Fruit fly (Drosophila melanogaster) whole organism, embryonic: Measurements from ENCODE around the gene CG32599.

Experiments
- ATbp ChIP-seq: fragments of 200-800 bp; sonication (Bioruptor generic); optimal IDR thresholded peaks from 2 replicates; lab custom pipeline; 2017; ENCODE audit warnings: missing biosample characterization, mild to moderate bottlenecking, missing genetic modification characterization, missing genetic modification reagents
- Atf-2 ChIP-seq: fragments of 200-800 bp; sonication (Bioruptor generic); optimal IDR thresholded peaks from 2 replicates; lab custom pipeline; 2016; ENCODE audit warnings: missing biosample characterization, missing genetic modification characterization
- Bdp1 ChIP-seq: fragments of 200-800 bp; sonication (Bioruptor generic); optimal IDR thresholded peaks from 3 replicates; lab custom pipeline; 2016; ENCODE audit warnings: missing biosample characterization, missing genetic modification characterization
- CG10209 ChIP-seq: fragments of 200-800 bp; sonication (Bioruptor generic); optimal IDR thresholded peaks from 3 replicates; lab custom pipeline; 2017; ENCODE audit warnings: missing biosample characterization, mild to moderate bottlenecking, missing genetic modification characterization, missing genetic modification reagents
- CG10321 ChIP-seq: fragments of 200-800 bp; sonication (Bioruptor generic); IDR thresholded peaks from 2 replicates; pipeline ENCODE4 v1.3.6; 2022; ENCODE audit warnings: missing biosample characterization, missing genetic modification characterization
- CG10431 ChIP-seq: fragments of 200-800 bp; sonication (Bioruptor generic); optimal IDR thresholded peaks from 3 replicates; lab custom pipeline; 2018; ENCODE audit warnings: missing biosample characterization, mild to moderate bottlenecking, missing genetic modification characterization
- CG12155 ChIP-seq: fragments of 200-800 bp; sonication (Bioruptor generic); optimal IDR thresholded peaks from 3 replicates; lab custom pipeline; 2016; ENCODE audit warnings: missing biosample characterization, missing genetic modification characterization
- CG1233 ChIP-seq: fragments of 200-800 bp; sonication (Bioruptor generic); optimal IDR thresholded peaks from 4 replicates; lab custom pipeline; 2018; ENCODE audit warnings: missing biosample characterization, mild to moderate bottlenecking, missing genetic modification characterization
- CG12744 ChIP-seq: fragments of 200-800 bp; sonication (Bioruptor generic); optimal IDR thresholded peaks from 2 replicates; lab custom pipeline; 2016; ENCODE audit warnings: missing biosample characterization, missing genetic modification characterization
- CG14014 ChIP-seq: fragments of 200-800 bp; sonication (Bioruptor generic); IDR thresholded peaks from 2 replicates; pipeline ENCODE4 v1.3.6; 2022; ENCODE audit warnings: missing biosample characterization, missing genetic modification characterization
- CG14710 ChIP-seq: fragments of 200-800 bp; sonication (Bioruptor generic); optimal IDR thresholded peaks from 3 replicates; lab custom pipeline; 2019; ENCODE audit warnings: missing biosample characterization, mild to moderate bottlenecking, missing genetic modification characterization, moderate library complexity
- CG15479 ChIP-seq: fragments of 200-800 bp; sonication (Bioruptor generic); optimal IDR thresholded peaks from 3 replicates; lab custom pipeline; 2019; ENCODE audit warnings: missing biosample characterization, mild to moderate bottlenecking, missing genetic modification characterization, moderate library complexity
- CG1602 ChIP-seq: fragments of 200-800 bp; sonication (Bioruptor generic); optimal IDR thresholded peaks from 3 replicates; lab custom pipeline; 2016; ENCODE audit warnings: missing biosample characterization, missing genetic modification characterization
- CG1792 ChIP-seq: fragments of 200-800 bp; sonication (Bioruptor generic); optimal IDR thresholded peaks from 2 replicates; lab custom pipeline; 2016; ENCODE audit warnings: missing biosample characterization, missing genetic modification characterization
- CG18599 ChIP-seq: fragments of 200-800 bp; sonication (Bioruptor generic); optimal IDR thresholded peaks from 3 replicates; lab custom pipeline; 2017; ENCODE audit warnings: missing biosample characterization, missing genetic modification characterization, mild to moderate bottlenecking, moderate library complexity, missing genetic modification reagents
- CG4404 ChIP-seq: fragments of 200-800 bp; sonication (Bioruptor generic); IDR thresholded peaks from 2 replicates; pipeline ENCODE4 v1.3.6; 2022; ENCODE audit warnings: missing biosample characterization, missing genetic modification characterization
- CG6175 ChIP-seq: fragments of 200-800 bp; sonication (Bioruptor generic); IDR thresholded peaks from 3 replicates; pipeline ENCODE4 v1.3.6; 2022; ENCODE audit warnings: missing biosample characterization, missing genetic modification characterization
- CG6683 ChIP-seq: fragments of 200-800 bp; sonication (Bioruptor generic); optimal IDR thresholded peaks from 2 replicates; lab custom pipeline; 2017; ENCODE audit warnings: missing biosample characterization, mild to moderate bottlenecking, missing genetic modification characterization, missing genetic modification reagents
- CG7786 ChIP-seq: fragments of 200-800 bp; sonication (Bioruptor generic); optimal IDR thresholded peaks from 2 replicates; lab custom pipeline; 2016; ENCODE audit warnings: missing biosample characterization, missing genetic modification characterization
- CG8388 ChIP-seq: fragments of 200-800 bp; sonication (Bioruptor generic); optimal IDR thresholded peaks from 2 replicates; lab custom pipeline; 2019; ENCODE audit warnings: missing biosample characterization, mild to moderate bottlenecking, missing genetic modification characterization, moderate library complexity
- CG9932 ChIP-seq: fragments of 200-800 bp; sonication (Bioruptor generic); IDR thresholded peaks from 2 replicates; pipeline ENCODE4 v1.3.6; 2022; ENCODE audit warnings: missing biosample characterization, missing genetic modification characterization
- Dbx ChIP-seq: fragments of 200-800 bp; sonication (Bioruptor generic); IDR thresholded peaks from 3 replicates; pipeline ENCODE4 v1.3.6; 2022; ENCODE audit warnings: missing biosample characterization, missing genetic modification characterization
- Ets65A ChIP-seq: fragments of 200-800 bp; sonication (Bioruptor generic); peaks from one replicate; lab custom pipeline; 2016; ENCODE audit warnings: missing biosample characterization, missing genetic modification characterization
- Ets97D ChIP-seq: fragments of 200-800 bp; sonication (Bioruptor generic); optimal IDR thresholded peaks from 3 replicates; lab custom pipeline; 2016; ENCODE audit warnings: missing biosample characterization, missing genetic modification characterization
- Nf-YB ChIP-seq: fragments of 200-800 bp; sonication (Bioruptor generic); optimal IDR thresholded peaks from 3 replicates; lab custom pipeline; 2019; ENCODE audit warnings: missing biosample characterization, mild to moderate bottlenecking, missing genetic modification characterization, moderate library complexity
- Ssrp ChIP-seq: fragments of 200-800 bp; sonication (Bioruptor generic); optimal IDR thresholded peaks from 2 replicates; lab custom pipeline; 2018; ENCODE audit warnings: missing biosample characterization, mild to moderate bottlenecking, missing genetic modification characterization, moderate library complexity
- Stat92E ChIP-seq, 3 experiments: fragments of >200 bp in 2 of 3; fragments of 200-800 bp in 1 of 3; sonication (Bioruptor generic) in 1 of 3; optimal IDR thresholded peaks; 2 replicates each; lab custom pipeline; 2017 to 2019; ENCODE audit warnings: missing biosample characterization in 3 of 3, missing genetic modification characterization in 3 of 3, mild to moderate bottlenecking in 1 of 3, moderate library complexity in 1 of 3
- ara ChIP-seq: fragments of 200-800 bp; sonication (Bioruptor generic); IDR thresholded peaks from 2 replicates; pipeline ENCODE4 v1.3.6; 2022; ENCODE audit warnings: missing biosample characterization, missing genetic modification characterization
- caup ChIP-seq: fragments of 200-800 bp; sonication (Bioruptor generic); optimal IDR thresholded peaks from 3 replicates; lab custom pipeline; 2017; ENCODE audit warnings: missing biosample characterization, mild to moderate bottlenecking, missing genetic modification characterization, moderate library complexity; ENCODE audit not compliant: severe bottlenecking
- cwo ChIP-seq: fragments of 200-800 bp; sonication (Bioruptor generic); optimal IDR thresholded peaks from 3 replicates; lab custom pipeline; 2017; ENCODE audit warnings: missing biosample characterization, missing genetic modification characterization, mild to moderate bottlenecking, moderate library complexity, missing genetic modification reagents
- disco-r ChIP-seq: fragments of 200-800 bp; sonication (Bioruptor generic); optimal IDR thresholded peaks from 2 replicates; lab custom pipeline; 2016; ENCODE audit warnings: missing biosample characterization, missing genetic modification characterization
- emc ChIP-seq: fragments of 200-800 bp; sonication (Bioruptor generic); optimal IDR thresholded peaks from 2 replicates; lab custom pipeline; 2016; ENCODE audit warnings: missing biosample characterization, missing genetic modification characterization
- gro ChIP-seq: fragments of 200-800 bp; sonication (Bioruptor generic); optimal IDR thresholded peaks from 2 replicates; lab custom pipeline; 2016; ENCODE audit warnings: missing biosample characterization, missing genetic modification characterization
- gsb-n ChIP-seq: fragments of 200-800 bp; sonication (Bioruptor generic); optimal IDR thresholded peaks from 3 replicates; lab custom pipeline; 2018; ENCODE audit warnings: missing biosample characterization, mild to moderate bottlenecking, missing genetic modification characterization
- hbn ChIP-seq: fragments of 200-800 bp; sonication (Bioruptor generic); IDR thresholded peaks from 2 replicates; pipeline ENCODE4 v1.3.6; 2022; ENCODE audit warnings: missing biosample characterization, missing genetic modification characterization; ENCODE audit not compliant: partially characterized antibody
- jing ChIP-seq: fragments of 200-800 bp; sonication (Bioruptor generic); optimal IDR thresholded peaks from 2 replicates; lab custom pipeline; 2018; ENCODE audit warnings: missing biosample characterization, mild to moderate bottlenecking, missing genetic modification characterization
- ken ChIP-seq: fragments of 200-800 bp; sonication (Bioruptor generic); IDR thresholded peaks from 3 replicates; pipeline ENCODE4 v1.3.6; 2022; ENCODE audit warnings: missing biosample characterization, missing genetic modification characterization
- knrl ChIP-seq: fragments of 200-800 bp; sonication (Bioruptor generic); IDR thresholded peaks from 3 replicates; pipeline ENCODE4 v1.3.6; 2022; ENCODE audit warnings: missing biosample characterization, missing genetic modification characterization; ENCODE audit not compliant: partially characterized antibody
- mam ChIP-seq: fragments of 200-800 bp; sonication (Bioruptor generic); optimal IDR thresholded peaks from 3 replicates; lab custom pipeline; 2016; ENCODE audit warnings: missing biosample characterization, missing genetic modification characterization
- nerfin-1 ChIP-seq: fragments of 200-800 bp; sonication (Bioruptor generic); optimal IDR thresholded peaks from 3 replicates; lab custom pipeline; 2019; ENCODE audit warnings: missing biosample characterization, mild to moderate bottlenecking, missing genetic modification characterization, moderate library complexity
- nerfin-2 ChIP-seq: fragments of 200-800 bp; sonication (Bioruptor generic); IDR thresholded peaks from 2 replicates; pipeline ENCODE4 v1.3.6; 2022; ENCODE audit warnings: missing biosample characterization, missing genetic modification characterization; ENCODE audit not compliant: partially characterized antibody
- nom ChIP-seq: fragments of 200-800 bp; sonication (Bioruptor generic); optimal IDR thresholded peaks from 2 replicates; lab custom pipeline; 2017; ENCODE audit warnings: missing biosample characterization, missing genetic modification characterization, mild to moderate bottlenecking, moderate library complexity, missing genetic modification reagents
- peb ChIP-seq: fragments of 200-800 bp; sonication (Bioruptor generic); IDR thresholded peaks from 2 replicates; pipeline ENCODE4 v1.3.6; 2022; ENCODE audit warnings: missing biosample characterization, missing genetic modification characterization
- row ChIP-seq: fragments of 200-800 bp; sonication (Bioruptor generic); IDR thresholded peaks from 3 replicates; pipeline ENCODE4 v1.3.6; 2022; ENCODE audit warnings: missing biosample characterization, missing genetic modification characterization
- sc ChIP-seq, 3 experiments: fragments of >200 bp in 2 of 3; fragments of 200-800 bp in 1 of 3; sonication (Bioruptor generic) in 1 of 3; optimal IDR thresholded peaks; 2 replicates in 2 of 3; 3 replicates in 1 of 3; lab custom pipeline; 2017; ENCODE audit warnings: mild to moderate bottlenecking in 1 of 3, missing biosample characterization in 1 of 3, missing genetic modification characterization in 1 of 3, missing genetic modification reagents in 1 of 3
- slou ChIP-seq: fragments of 200-800 bp; sonication (Bioruptor generic); optimal IDR thresholded peaks from 3 replicates; lab custom pipeline; 2016; ENCODE audit warnings: missing biosample characterization, missing genetic modification characterization
- sna ChIP-seq: fragments of 200-800 bp; sonication (Bioruptor generic); IDR thresholded peaks from 2 replicates; pipeline ENCODE4 v1.3.6; 2022; ENCODE audit warnings: missing biosample characterization, missing genetic modification characterization; ENCODE audit not compliant: partially characterized antibody
- toy ChIP-seq: fragments of 200-800 bp; sonication (Bioruptor generic); IDR thresholded peaks from 2 replicates; pipeline ENCODE4 v1.3.6; 2022; ENCODE audit warnings: missing biosample characterization, missing genetic modification characterization
- zfh2 ChIP-seq: fragments of 200-800 bp; sonication (Bioruptor generic); optimal IDR thresholded peaks from 2 replicates; lab custom pipeline; 2016; ENCODE audit warnings: missing biosample characterization, missing genetic modification characterization

Gene CG32599

dm6 chrX:14237873-14238394 is 5.6 kb upstream of the CG32599 start, which contains the start of the genes Fbxl4 and Dus2 (continued):
- peak; percentile 99 for TF ChIP-seq CG1792 (GFP tag; lab: Kevin White, UChicago)
- peak; percentile 94 for TF ChIP-seq CG9932
- peak; percentile 75 for TF ChIP-seq CG6683 (GFP tag; lab: Kevin White, UChicago)
- TF ChIP-seq nerfin-2 (GFP tag; lab: Robert Waterston, UW): no peak
- TF ChIP-seq knrl (GFP tag; lab: Robert Waterston, UW): peak; percentile 69; the same call in 2 of the 3 replicates
- TF ChIP-seq mam: peak; percentile 92
- TF ChIP-seq CG1602 (GFP tag; lab: Kevin White, UChicago): peak; percentile 94
- TF ChIP-seq CG6175 (GFP tag; lab: Robert Waterston, UW): peak; percentile 79
- peak; percentile 87 for TF ChIP-seq caup (GFP tag; lab: Kevin White, UChicago)
- peak; percentile 96 for TF ChIP-seq ken
- TF ChIP-seq CG14710 (tag; lab: Kevin White, UChicago): peak; percentile 94
- peak; percentile 77 for TF ChIP-seq ATbp
- peak; percentile 66 for TF ChIP-seq CG10431 (GFP tag; lab: Kevin White, UChicago)
- peak; percentile 88 for TF ChIP-seq CG14014 (GFP tag; lab: Robert Waterston, UW)
- TF ChIP-seq CG18599 (GFP tag; lab: Kevin White, UChicago): peak; percentile 91
- TF ChIP-seq toy: peak; percentile 74
- TF ChIP-seq hbn: no peak
- peak; percentile 79 for TF ChIP-seq cwo (GFP tag; lab: Kevin White, UChicago)
- no peak for TF ChIP-seq CG15479 (GFP tag; lab: Kevin White, UChicago)
- TF ChIP-seq peb (GFP tag; lab: Robert Waterston, UW): peak; percentile 79
- TF ChIP-seq Ets65A (GFP tag; lab: Kevin White, UChicago): peak; percentile 99
- TF ChIP-seq nom: peak; percentile 66
- TF ChIP-seq CG12155 (GFP tag; lab: Kevin White, UChicago): peak; percentile 90
- no peak for TF ChIP-seq Stat92E (GFP tag; optimal IDR thresholded peaks at IDR 0.05; lab: Kevin White, UChicago)
- peak; percentile 92 for TF ChIP-seq ara
- TF ChIP-seq disco-r (GFP tag; lab: Kevin White, UChicago): peak; percentile 81
- peak; percentile 80 for TF ChIP-seq Ets97D (GFP tag; lab: Kevin White, UChicago)
- no peak for TF ChIP-seq sc (optimal IDR thresholded peaks at IDR 0.05; lab: Kevin White, UChicago)
- peak; percentile 86 for TF ChIP-seq sc (GFP tag; optimal IDR thresholded peaks at IDR 0.05; lab: Kevin White, UChicago)
- peak; percentile 96 for TF ChIP-seq row (GFP tag; lab: Robert Waterston, UW)
- TF ChIP-seq CG10321: peak; percentile 62
- peak; percentile 81 for TF ChIP-seq Bdp1 (GFP tag; lab: Kevin White, UChicago)
- TF ChIP-seq CG7786 (GFP tag; lab: Kevin White, UChicago): peak; percentile 86
- TF ChIP-seq CG12744 (GFP tag; lab: Kevin White, UChicago): peak; percentile 87
- peak; percentile 89 for TF ChIP-seq CG1233 (GFP tag; lab: Kevin White, UChicago)
- peak; percentile 75 for TF ChIP-seq gsb-n (tag; lab: Kevin White, UChicago)
- TF ChIP-seq Dbx (GFP tag; lab: Robert Waterston, UW): peak; percentile 93
- TF ChIP-seq CG8388 (GFP tag; lab: Kevin White, UChicago): peak; percentile 85
- peak; percentile 88 for TF ChIP-seq Atf-2 (GFP tag; lab: Kevin White, UChicago)
- TF ChIP-seq emc (GFP tag; lab: Kevin White, UChicago): peak; percentile 61
- peak; percentile 88 for TF ChIP-seq slou (GFP tag; lab: Kevin White, UChicago)
- TF ChIP-seq sna: no peak
- peak; percentile 84 for TF ChIP-seq jing (GFP tag; lab: Kevin White, UChicago)
- TF ChIP-seq Nf-YB: peak; percentile 70
- TF ChIP-seq nerfin-1: peak; percentile 86
- TF ChIP-seq CG4404 (GFP tag; lab: Robert Waterston, UW): peak; percentile 94
- TF ChIP-seq CG10209: peak; percentile 92
- TF ChIP-seq zfh2 (GFP tag; lab: Kevin White, UChicago): peak; percentile 94
- TF ChIP-seq Ssrp (tag; lab: Kevin White, UChicago): peak; percentile 92
- TF ChIP-seq gro: peak; percentile 91
